Fruit fly (Drosophila melanogaster) Kc167 (cell line): ENCODE results near the gene Nepl21.

Experiments
- Myc ChIP-seq: fragments of >200 bp; optimal IDR thresholded peaks from 2 replicates; lab custom pipeline; 2017; ENCODE audit warnings: missing external identifiers
- Sin3A ChIP-seq: fragments of >200 bp; optimal IDR thresholded peaks from 2 replicates; lab custom pipeline; 2018; ENCODE audit warnings: missing external identifiers
- h ChIP-seq: fragments of >200 bp; optimal IDR thresholded peaks from 3 replicates; lab custom pipeline; 2018; ENCODE audit warnings: missing external identifiers
- insv ChIP-seq: fragments of >200 bp; optimal IDR thresholded peaks from 3 replicates; lab custom pipeline; 2018; ENCODE audit warnings: missing external identifiers
- psq ChIP-seq: fragments of >200 bp; optimal IDR thresholded peaks from 2 replicates; lab custom pipeline; 2017; ENCODE audit warnings: missing external identifiers
- ttk ChIP-seq: sonication (Bioruptor generic); optimal IDR thresholded peaks from 2 replicates; lab custom pipeline; 2017; ENCODE audit warnings: missing external identifiers

dm6 chr3R:28842431-28842830 is 41.1 kb upstream of the Nepl21 start:
- no peak for TF ChIP-seq ttk
- TF ChIP-seq psq (lab: Kevin White, UChicago) = no peak
- TF ChIP-seq Myc (lab: Kevin White, UChicago) = no peak
- TF ChIP-seq Sin3A (lab: Kevin White, UChicago) = no peak
- TF ChIP-seq insv (lab: Kevin White, UChicago) = no peak
- TF ChIP-seq h (lab: Kevin White, UChicago) = no peak
